Fruit fly (Drosophila melanogaster) whole organism, prepupa: Measurements from ENCODE around the gene rogdi.

Experiments
- CG10631 ChIP-seq: fragments of 200-800 bp; sonication (Bioruptor generic); optimal IDR thresholded peaks from 2 replicates; lab custom pipeline; 2016; ENCODE audit warnings: missing biosample characterization, missing genetic modification characterization
- CG11762 ChIP-seq: fragments of 200-800 bp; sonication (Bioruptor generic); optimal IDR thresholded peaks from 3 replicates; lab custom pipeline; 2016; ENCODE audit warnings: missing biosample characterization, missing genetic modification characterization; ENCODE audit not compliant: insufficient read depth
- CG11902 ChIP-seq: fragments of 200-800 bp; sonication (Bioruptor generic); optimal IDR thresholded peaks from 3 replicates; lab custom pipeline; 2016; ENCODE audit warnings: missing biosample characterization, missing genetic modification characterization
- CG15336 ChIP-seq: fragments of 200-800 bp; sonication (Bioruptor generic); IDR thresholded peaks from 2 replicates; pipeline ENCODE4 v1.3.6; 2022; ENCODE audit warnings: missing biosample characterization, missing genetic modification characterization
- CG1621 ChIP-seq: fragments of 200-800 bp; sonication (Bioruptor generic); optimal IDR thresholded peaks from 3 replicates; lab custom pipeline; 2018; ENCODE audit warnings: missing biosample characterization, mild to moderate bottlenecking, missing genetic modification characterization
- CG16779 ChIP-seq: fragments of 200-800 bp; sonication (Bioruptor generic); optimal IDR thresholded peaks from 3 replicates; lab custom pipeline; 2017; ENCODE audit warnings: missing biosample characterization, mild to moderate bottlenecking, missing genetic modification characterization
- CG3032 ChIP-seq: fragments of 200-800 bp; optimal IDR thresholded peaks from 2 replicates; lab custom pipeline; 2019; ENCODE audit warnings: missing biosample characterization, mild to moderate bottlenecking, missing genetic modification characterization, moderate library complexity
- CG31627 ChIP-seq: fragments of 200-800 bp; sonication (Bioruptor generic); optimal IDR thresholded peaks from 3 replicates; lab custom pipeline; 2016; ENCODE audit warnings: missing biosample characterization, missing genetic modification characterization
- CG3919 ChIP-seq: fragments of 200-800 bp; sonication (Bioruptor generic); optimal IDR thresholded peaks from 3 replicates; lab custom pipeline; 2016; ENCODE audit warnings: missing biosample characterization, missing genetic modification characterization
- CG4318 ChIP-seq: fragments of 200-800 bp; sonication (Bioruptor generic); optimal IDR thresholded peaks from 3 replicates; lab custom pipeline; 2017; ENCODE audit warnings: missing biosample characterization, mild to moderate bottlenecking, missing genetic modification characterization
- CG6163 ChIP-seq: fragments of 200-800 bp; sonication (Bioruptor generic); IDR thresholded peaks from 3 replicates; pipeline ENCODE4 v1.3.6; 2022; ENCODE audit warnings: missing biosample characterization, missing genetic modification characterization
- CG6276 ChIP-seq: fragments of 200-800 bp; sonication (Bioruptor generic); optimal IDR thresholded peaks from 2 replicates; lab custom pipeline; 2017; ENCODE audit warnings: missing biosample characterization, mild to moderate bottlenecking, missing genetic modification characterization
- CG6792 ChIP-seq: fragments of 200-800 bp; sonication (Bioruptor generic); optimal IDR thresholded peaks from 3 replicates; lab custom pipeline; 2016; ENCODE audit warnings: missing biosample characterization, missing genetic modification characterization
- CG7368 ChIP-seq: fragments of 200-800 bp; sonication (Bioruptor generic); optimal IDR thresholded peaks from 3 replicates; lab custom pipeline; 2016; ENCODE audit warnings: missing biosample characterization, missing genetic modification characterization
- CG8319 ChIP-seq: fragments of 200-800 bp; sonication (Bioruptor generic); optimal IDR thresholded peaks from 3 replicates; lab custom pipeline; 2016; ENCODE audit warnings: missing biosample characterization, missing genetic modification characterization
- CG8632 ChIP-seq: fragments of 200-800 bp; sonication (Bioruptor generic); optimal IDR thresholded peaks from 3 replicates; lab custom pipeline; 2016; ENCODE audit warnings: missing biosample characterization, missing genetic modification characterization
- CG9139 ChIP-seq: fragments of 200-800 bp; sonication (Bioruptor generic); optimal IDR thresholded peaks from 3 replicates; lab custom pipeline; 2017; ENCODE audit warnings: missing biosample characterization, mild to moderate bottlenecking, missing genetic modification characterization
- Eip75B ChIP-seq: fragments of 200-800 bp; sonication (Bioruptor generic); optimal IDR thresholded peaks from 3 replicates; lab custom pipeline; 2016; ENCODE audit warnings: missing biosample characterization, missing genetic modification characterization
- Eip78C ChIP-seq: fragments of 200-800 bp; sonication (Bioruptor generic); peaks from one replicate; lab custom pipeline; 2016; ENCODE audit warnings: missing biosample characterization, missing genetic modification characterization
- Ets21C ChIP-seq: fragments of 200-800 bp; sonication (Bioruptor generic); optimal IDR thresholded peaks from 3 replicates; lab custom pipeline; 2016; ENCODE audit warnings: missing biosample characterization, missing genetic modification characterization
- Ets96B ChIP-seq: fragments of 200-800 bp; optimal IDR thresholded peaks from 2 replicates; lab custom pipeline; 2019; ENCODE audit warnings: missing biosample characterization, mild to moderate bottlenecking, missing genetic modification characterization, moderate library complexity
- Gug ChIP-seq: fragments of 200-800 bp; sonication (Bioruptor generic); IDR thresholded peaks from 2 replicates; pipeline ENCODE4 v1.3.6; 2022; ENCODE audit warnings: missing biosample characterization, missing genetic modification characterization
- Hr38 ChIP-seq: sonication (Bioruptor generic); optimal IDR thresholded peaks from 2 replicates; lab custom pipeline; 2016; ENCODE audit warnings: missing biosample characterization, missing genetic modification characterization
- Hr39 ChIP-seq: fragments of 200-800 bp; sonication (Bioruptor generic); optimal IDR thresholded peaks from 2 replicates; lab custom pipeline; 2016; ENCODE audit warnings: missing biosample characterization, missing genetic modification characterization
- Lpt ChIP-seq: fragments of 200-800 bp; sonication (Bioruptor generic); optimal IDR thresholded peaks from 3 replicates; lab custom pipeline; 2016; ENCODE audit warnings: missing biosample characterization, missing genetic modification characterization
- Met ChIP-seq: fragments of 200-800 bp; sonication (Bioruptor generic); optimal IDR thresholded peaks from 3 replicates; lab custom pipeline; 2016; ENCODE audit warnings: missing biosample characterization, missing genetic modification characterization
- OdsH ChIP-seq: fragments of 200-800 bp; sonication (Bioruptor generic); optimal IDR thresholded peaks from 3 replicates; lab custom pipeline; 2016; ENCODE audit warnings: missing biosample characterization, missing genetic modification characterization
- Smox ChIP-seq: fragments of 200-800 bp; sonication (Bioruptor generic); optimal IDR thresholded peaks from 3 replicates; lab custom pipeline; 2016; ENCODE audit warnings: missing biosample characterization, missing genetic modification characterization
- Sox14 ChIP-seq: fragments of 200-800 bp; sonication (Bioruptor generic); optimal IDR thresholded peaks from 3 replicates; lab custom pipeline; 2016; ENCODE audit warnings: missing biosample characterization, missing genetic modification characterization
- Sox15 ChIP-seq: fragments of 200-800 bp; sonication (Bioruptor generic); optimal IDR thresholded peaks from 3 replicates; lab custom pipeline; 2016; ENCODE audit warnings: missing biosample characterization, missing genetic modification characterization
- achi ChIP-seq: fragments of 200-800 bp; sonication (Bioruptor generic); optimal IDR thresholded peaks from 3 replicates; lab custom pipeline; 2016; ENCODE audit warnings: missing biosample characterization, missing genetic modification characterization
- acj6 ChIP-seq: fragments of 200-800 bp; sonication (Bioruptor generic); optimal IDR thresholded peaks from 3 replicates; lab custom pipeline; 2016; ENCODE audit warnings: missing biosample characterization, missing genetic modification characterization
- cyc ChIP-seq: fragments of 200-800 bp; sonication (Bioruptor generic); optimal IDR thresholded peaks from 3 replicates; lab custom pipeline; 2016; ENCODE audit warnings: missing biosample characterization, missing genetic modification characterization
- dac ChIP-seq: fragments of 200-800 bp; sonication (Bioruptor generic); optimal IDR thresholded peaks from 2 replicates; lab custom pipeline; 2017; ENCODE audit warnings: missing biosample characterization, mild to moderate bottlenecking, missing genetic modification characterization
- dsx ChIP-seq: fragments of 200-800 bp; optimal IDR thresholded peaks from 3 replicates; lab custom pipeline; 2019; ENCODE audit warnings: missing biosample characterization, mild to moderate bottlenecking, missing genetic modification characterization, moderate library complexity; ENCODE audit not compliant: poor library complexity, severe bottlenecking
- esn ChIP-seq: fragments of 200-800 bp; sonication (Bioruptor generic); optimal IDR thresholded peaks from 2 replicates; lab custom pipeline; 2016; ENCODE audit warnings: missing biosample characterization, mild to moderate bottlenecking, missing genetic modification characterization, moderate library complexity
- fkh ChIP-seq: fragments of 200-800 bp; sonication (Bioruptor generic); optimal IDR thresholded peaks from 3 replicates; lab custom pipeline; 2017; ENCODE audit warnings: missing biosample characterization, mild to moderate bottlenecking, missing genetic modification characterization, moderate library complexity
- lz ChIP-seq: fragments of 200-800 bp; sonication (Bioruptor generic); optimal IDR thresholded peaks from 3 replicates; lab custom pipeline; 2016; ENCODE audit warnings: missing biosample characterization, missing genetic modification characterization
- net ChIP-seq: fragments of 200-800 bp; sonication (Bioruptor generic); optimal IDR thresholded peaks from 3 replicates; lab custom pipeline; 2016; ENCODE audit warnings: missing biosample characterization, missing genetic modification characterization
- pdm3 ChIP-seq: fragments of 200-800 bp; sonication (Bioruptor generic); optimal IDR thresholded peaks from 3 replicates; lab custom pipeline; 2016; ENCODE audit warnings: missing biosample characterization, missing genetic modification characterization
- salr ChIP-seq, 2 experiments: fragments of 200-800 bp; sonication (Bioruptor generic); optimal IDR thresholded peaks; 3 replicates each; lab custom pipeline; 2016 to 2018; ENCODE audit warnings: missing biosample characterization in 2 of 2, missing genetic modification characterization in 2 of 2, mild to moderate bottlenecking in 1 of 2
- spab ChIP-seq: fragments of 200-800 bp; sonication (Bioruptor generic); optimal IDR thresholded peaks from 2 replicates; lab custom pipeline; 2017; ENCODE audit warnings: missing biosample characterization, mild to moderate bottlenecking, missing genetic modification characterization, missing genetic modification reagents
- ss ChIP-seq, 2 experiments: fragments of 200-800 bp; sonication (Bioruptor generic); optimal IDR thresholded peaks; 2 replicates in 1 of 2; 3 replicates in 1 of 2; lab custom pipeline; 2017 to 2018; ENCODE audit warnings: mild to moderate bottlenecking in 2 of 2, missing biosample characterization in 2 of 2, missing genetic modification characterization in 2 of 2, moderate library complexity in 1 of 2
- svp ChIP-seq: fragments of 200-800 bp; sonication (Bioruptor generic); peaks from one replicate; lab custom pipeline; 2016; ENCODE audit warnings: missing biosample characterization, missing genetic modification characterization
- topi ChIP-seq: fragments of 200-800 bp; sonication (Bioruptor generic); optimal IDR thresholded peaks from 3 replicates; lab custom pipeline; 2016; ENCODE audit warnings: missing biosample characterization, missing genetic modification characterization

The rogdi gene

DNA sequence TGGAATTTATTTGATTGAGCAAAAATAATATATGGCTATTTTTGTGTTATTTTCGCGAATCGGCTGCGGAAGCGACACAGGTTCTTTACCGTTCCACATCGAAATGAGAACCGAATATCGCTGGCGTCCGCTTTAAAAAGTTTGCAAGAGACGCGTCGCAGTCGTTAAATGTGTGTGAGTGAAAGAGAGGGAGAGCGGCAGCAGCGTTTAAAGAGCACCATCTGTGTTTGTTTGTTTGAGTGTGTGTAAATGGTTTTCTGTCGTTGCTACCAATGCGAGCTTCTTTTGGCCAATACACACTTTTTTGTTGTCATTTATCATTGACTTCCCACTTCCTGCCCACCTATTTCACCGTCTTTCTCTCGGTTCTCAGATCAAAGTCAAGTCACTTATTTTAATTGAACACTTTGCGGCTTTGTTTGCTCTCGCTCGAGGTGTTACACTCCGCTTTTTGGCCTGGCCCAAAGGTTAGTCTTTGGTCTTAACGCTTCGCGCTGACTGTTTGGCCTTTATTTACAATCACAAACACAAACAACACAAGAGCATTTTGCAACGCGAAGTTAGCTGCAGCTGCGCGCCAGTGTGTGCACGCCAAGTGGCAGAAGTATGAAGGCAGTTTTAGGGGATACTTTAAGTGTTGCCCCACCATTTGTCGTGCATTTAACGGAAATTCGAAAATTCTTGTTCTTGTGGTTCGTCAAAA is 37.1 kb upstream of the rogdi start, which contains the start of gene CG3764 (continued):
- TF ChIP-seq CG9139 (peak; percentile 37), CG6163 (GFP tag; lab: Robert Waterston, UW) (peak; percentile 70), CG10631 (GFP tag; lab: Kevin White, UChicago) (no peak), net (GFP tag; lab: Kevin White, UChicago) (peak; percentile 65), pdm3 (peak; percentile 52), CG11902 (no peak), svp (GFP tag; lab: Kevin White, UChicago) (peak; percentile 77), CG1621 (tag; lab: Kevin White, UChicago) (peak; percentile 35), Smox (GFP tag; lab: Kevin White, UChicago) (peak; percentile 34), CG15336 (GFP tag; lab: Robert Waterston, UW) (no peak; the same call in 1 of the 2 replicates), esn (peak; percentile 63), Sox15 (no peak), dac (GFP tag; lab: Kevin White, UChicago) (no peak), acj6 (GFP tag; lab: Kevin White, UChicago) (peak; percentile 43), CG31627 (GFP tag; lab: Kevin White, UChicago) (peak; percentile 37), CG16779 (tag; lab: Kevin White, UChicago) (peak; percentile 42), Ets96B (tag; lab: Kevin White, UChicago) (no peak), Eip75B (peak; percentile 55), Ets21C (GFP tag; lab: Kevin White, UChicago) (peak; percentile 36), Gug (GFP tag; lab: Robert Waterston, UW) (no peak), CG7368 (GFP tag; lab: Kevin White, UChicago) (peak; percentile 51), CG6276 (GFP tag; lab: Kevin White, UChicago) (no peak), CG3919 (peak; percentile 75), Met (GFP tag; lab: Kevin White, UChicago) (peak; percentile 68), achi (GFP tag; lab: Kevin White, UChicago) (peak; percentile 52), topi (GFP tag; lab: Kevin White, UChicago) (peak; percentile 60), salr (GFP tag; optimal IDR thresholded peaks at IDR 0.05; lab: Kevin White, UChicago) (peak in 1 of 2 experiments; percentile 65), cyc (GFP tag; lab: Kevin White, UChicago) (peak; percentile 63), CG8319 (GFP tag; lab: Kevin White, UChicago) (peak; percentile 25), CG11762 (no peak)

DNA sequence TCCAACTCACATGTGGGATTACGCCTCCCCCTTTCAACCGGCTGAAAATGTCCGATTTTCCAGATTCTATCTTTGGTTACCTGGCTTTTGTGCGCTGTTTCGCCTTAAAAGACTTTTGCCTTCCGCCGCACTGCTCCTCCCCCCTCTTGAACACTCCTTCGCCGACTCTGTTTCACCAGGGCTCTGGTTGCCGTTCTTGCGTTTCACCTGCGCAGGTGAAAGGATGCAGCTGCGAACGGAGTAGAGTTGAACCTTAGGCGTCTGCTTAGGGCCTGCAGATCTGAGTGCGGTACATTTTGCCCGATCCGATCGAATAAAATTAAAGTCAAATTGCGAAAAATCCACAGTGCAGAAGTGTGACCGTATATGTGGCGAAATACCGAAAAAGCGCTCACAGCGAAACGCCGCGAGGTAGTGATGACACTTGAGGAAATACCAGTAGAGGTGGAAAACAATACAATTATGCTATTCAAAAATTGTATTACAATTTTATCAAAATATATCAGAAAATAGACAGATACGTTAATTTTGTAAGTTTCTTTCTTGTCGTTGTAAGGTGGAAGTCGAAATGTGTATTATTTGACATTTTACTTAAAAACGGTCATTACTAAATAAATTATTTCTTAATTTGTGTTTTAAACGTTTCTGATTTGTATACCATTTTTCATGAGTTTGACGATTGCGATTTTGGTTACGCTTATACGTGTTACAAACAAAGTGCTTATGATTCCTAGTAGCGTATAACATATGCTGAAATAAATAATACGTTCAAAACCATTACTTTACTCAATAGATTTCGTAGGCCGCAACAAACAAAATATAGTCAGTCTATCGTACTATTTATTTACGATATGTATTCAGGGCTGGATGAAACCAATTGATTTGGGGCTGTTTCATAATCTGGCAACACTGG is 33.4 kb upstream of the rogdi start, which contains the start of the genes CG6664 and CG7728:
TSS of gene CG6664 (minus strand) at position 518 of the 913 bp plus-strand sequence.
TSS of gene CG7728 (plus strand) at position 874 of the 913 bp plus-strand sequence.
- TF ChIP-seq Sox14 (GFP tag; lab: Kevin White, UChicago) (peak; percentile 42), cyc (GFP tag; lab: Kevin White, UChicago) (peak; percentile 57), spab (GFP tag; lab: Kevin White, UChicago) (no peak), ss (GFP tag; optimal IDR thresholded peaks at IDR 0.05; lab: Kevin White, UChicago) (no peak), CG3919 (peak; percentile 33), OdsH (GFP tag; lab: Kevin White, UChicago) (no peak), CG11762 (peak; percentile 37), lz (GFP tag; lab: Kevin White, UChicago) (peak; percentile 71), net (GFP tag; lab: Kevin White, UChicago) (no peak), Eip78C (GFP tag; lab: Kevin White, UChicago) (peak; percentile 60), CG4318 (no peak), acj6 (GFP tag; lab: Kevin White, UChicago) (no peak), Hr38 (GFP tag; lab: Kevin White, UChicago) (no peak), Gug (GFP tag; lab: Robert Waterston, UW) (no peak), Hr39 (GFP tag; lab: Kevin White, UChicago) (peak; percentile 56), CG8632 (peak; percentile 48), dac (GFP tag; lab: Kevin White, UChicago) (peak; percentile 15), topi (GFP tag; lab: Kevin White, UChicago) (peak; percentile 60), CG6163 (GFP tag; lab: Robert Waterston, UW) (0 out of 3 replicates have a peak, but pooled peaks have one; percentile 47), Met (GFP tag; lab: Kevin White, UChicago) (no peak), CG6792 (GFP tag; lab: Kevin White, UChicago) (peak; percentile 14), Ets21C (GFP tag; lab: Kevin White, UChicago) (peak; percentile 54), CG8319 (GFP tag; lab: Kevin White, UChicago) (no peak), CG3032 (peak; percentile 64), esn (peak; percentile 67), pdm3 (no peak), dsx (GFP tag; lab: Kevin White, UChicago) (no peak), Lpt (GFP tag; lab: Kevin White, UChicago) (peak; percentile 19), Sox15 (peak; percentile 42), fkh (GFP tag; lab: Kevin White, UChicago) (peak; percentile 99)
